Fruit fly (Drosophila melanogaster): ENCODE results near the gene CG8326.

- TF ChIP-seq cic (GFP tag; optimal IDR thresholded peaks at IDR 0.05) (no peak), CG1620 (GFP tag; optimal IDR thresholded peaks at IDR 0.05) (no peak), CG33017 (tag; optimal IDR thresholded peaks at IDR 0.05) (no peak), CG7101 (tag; optimal IDR thresholded peaks at IDR 0.05) (no peak), ovo (GFP tag; optimal IDR thresholded peaks at IDR 0.05) (no peak), tj (GFP tag; optimal IDR thresholded peaks at IDR 0.05) (no peak), kay (GFP tag; ENCODE audit: borderline replicate concordance) (no peak), Mnt (GFP tag; optimal IDR thresholded peaks at IDR 0.05) (no peak), cnc (optimal IDR thresholded peaks at IDR 0.05) (no peak), bab1 (GFP tag; optimal IDR thresholded peaks at IDR 0.05) (no peak), Crg-1 (GFP tag; optimal IDR thresholded peaks at IDR 0.05) (no peak), pad (GFP tag; optimal IDR thresholded peaks at IDR 0.05) (no peak)
These were observed 42.5 kb upstream of the CG8326 start, which contains the start of gene CG12990 for dm6 chrX:17671788-17672187.
